Fruit fly (Drosophila melanogaster): ENCODE data around the gene Surf6.

Gene Surf6

dm6 chr3R:19908863-19909343, 4.2 kb upstream of the Surf6 start (continued):
- no peak for TF ChIP-seq knrl (GFP tag; IDR thresholded peaks at IDR 0.05; ENCODE audit: partially characterized antibody)
- peak; percentile 66 for TF ChIP-seq CG11085 (GFP tag; IDR thresholded peaks at IDR 0.05)
- no peak for TF ChIP-seq CG15696 (tag; optimal IDR thresholded peaks at IDR 0.05)
- peak; percentile 84 for TF ChIP-seq ase (GFP tag; IDR thresholded peaks at IDR 0.05)
- TF ChIP-seq CHES-1-like (GFP tag; optimal IDR thresholded peaks at IDR 0.05): peak; percentile 67
- no peak for TF ChIP-seq Lhr (GFP tag; optimal IDR thresholded peaks at IDR 0.05)
- 0 out of 2 replicates have a peak, but pooled peaks have one; percentile 46 for TF ChIP-seq dimm (GFP tag; IDR thresholded peaks at IDR 0.05)
- TF ChIP-seq kah (GFP tag; optimal IDR thresholded peaks at IDR 0.05): peak; percentile 15
- peak; percentile 43; the same call in 2 of the 3 replicates for TF ChIP-seq sr (GFP tag; IDR thresholded peaks at IDR 0.05)
- TF ChIP-seq Nf-YB (GFP tag; optimal IDR thresholded peaks at IDR 0.05): peak; percentile 38
- TF ChIP-seq aop (GFP tag; IDR thresholded peaks at IDR 0.05): no peak
- 0 out of 2 replicates have a peak, but pooled peaks have one; percentile 37 for TF ChIP-seq Doc2 (GFP tag; IDR thresholded peaks at IDR 0.05)
- TF ChIP-seq Camta (GFP tag; optimal IDR thresholded peaks at IDR 0.05): peak; percentile 62
- TF ChIP-seq sc (optimal IDR thresholded peaks at IDR 0.05): no peak
- peak; percentile 61 for TF ChIP-seq sc (GFP tag; optimal IDR thresholded peaks at IDR 0.05)
- TF ChIP-seq CG4854 (GFP tag; optimal IDR thresholded peaks at IDR 0.05): peak; percentile 68
- peak; percentile 78 for TF ChIP-seq CG3847 (GFP tag; IDR thresholded peaks at IDR 0.05)
- TF ChIP-seq zfh2 (GFP tag; optimal IDR thresholded peaks at IDR 0.05): peak; percentile 82
- peak; percentile 92 for TF ChIP-seq CG10366 (GFP tag; IDR thresholded peaks at IDR 0.05)
- TF ChIP-seq sqz (GFP tag; optimal IDR thresholded peaks at IDR 0.05): no peak
- TF ChIP-seq rib (GFP tag; IDR thresholded peaks at IDR 0.05): peak; percentile 68
- TF ChIP-seq otp (GFP tag; IDR thresholded peaks at IDR 0.05): 0 out of 3 replicates have a peak, but pooled peaks have one; percentile 72
- TF ChIP-seq bowl (GFP tag; IDR thresholded peaks at IDR 0.05): 0 out of 2 replicates have a peak, but pooled peaks have one; percentile 20
- no peak for TF ChIP-seq HLHmδ (GFP tag; optimal IDR thresholded peaks at IDR 0.05)
- peak; percentile 82 for TF ChIP-seq H15 (GFP tag; IDR thresholded peaks at IDR 0.05)
- peak; percentile 79 for TF ChIP-seq CG17385 (GFP tag; optimal IDR thresholded peaks at IDR 0.05)
- TF ChIP-seq cad (GFP tag; optimal IDR thresholded peaks at IDR 0.05): no peak
- peak; percentile 64 for TF ChIP-seq fu2 (GFP tag; optimal IDR thresholded peaks at IDR 0.05)
- no peak for TF ChIP-seq Trl (optimal IDR thresholded peaks at IDR 0.05)
- peak; percentile 54 for TF ChIP-seq Trl (GFP tag; optimal IDR thresholded peaks at IDR 0.05)
- TF ChIP-seq nom (GFP tag; optimal IDR thresholded peaks at IDR 0.05): peak; percentile 10
- TF ChIP-seq cas (GFP tag; IDR thresholded peaks at IDR 0.05): peak; percentile 67; the same call in 1 of the 2 replicates
- peak; percentile 37 for TF ChIP-seq HmgD (GFP tag; optimal IDR thresholded peaks at IDR 0.05)
- TF ChIP-seq nmo (GFP tag; optimal IDR thresholded peaks at IDR 0.05): peak; percentile 60
- no peak for TF ChIP-seq usp (GFP tag; optimal IDR thresholded peaks at IDR 0.05)
- no peak for TF ChIP-seq lov (optimal IDR thresholded peaks at IDR 0.05)
- TF ChIP-seq lov (GFP tag; IDR thresholded peaks at IDR 0.05): peak; percentile 78; the same call in 2 of the 3 replicates
- no peak; the same call in 2 of the 3 replicates for TF ChIP-seq Opbp (GFP tag; IDR thresholded peaks at IDR 0.05; ENCODE audit: partially characterized antibody)
- peak; percentile 68; the same call in 1 of the 2 replicates for TF ChIP-seq CG1024 (GFP tag; IDR thresholded peaks at IDR 0.05)
- TF ChIP-seq cg (GFP tag; optimal IDR thresholded peaks at IDR 0.05): no peak
- peak; percentile 79 for TF ChIP-seq fd3F (GFP tag; optimal IDR thresholded peaks at IDR 0.05)
- TF ChIP-seq eyg (GFP tag; optimal IDR thresholded peaks at IDR 0.05): peak; percentile 68
- peak; percentile 68 for TF ChIP-seq CG16815 (GFP tag; optimal IDR thresholded peaks at IDR 0.05)
- peak; percentile 35 for TF ChIP-seq trem (tag; optimal IDR thresholded peaks at IDR 0.05)
- no peak for TF ChIP-seq Hr39 (optimal IDR thresholded peaks at IDR 0.05)
- TF ChIP-seq mld (GFP tag; IDR thresholded peaks at IDR 0.05; ENCODE audit: partially characterized antibody): no peak
- peak; percentile 51 for TF ChIP-seq CG11398 (GFP tag; optimal IDR thresholded peaks at IDR 0.05)
- peak; percentile 63 for TF ChIP-seq sd (tag; optimal IDR thresholded peaks at IDR 0.05)
- TF ChIP-seq CG9215 (GFP tag; IDR thresholded peaks at IDR 0.05): peak; percentile 39; the same call in 1 of the 2 replicates
- peak; percentile 72 for TF ChIP-seq ab (GFP tag; optimal IDR thresholded peaks at IDR 0.05)
- peak; percentile 81 for TF ChIP-seq NFAT (GFP tag; IDR thresholded peaks at IDR 0.05)
- peak; percentile 38 for TF ChIP-seq CG11723 (GFP tag; optimal IDR thresholded peaks at IDR 0.05)
